Worm (Caenorhabditis elegans) whole organism, early embryonic: ENCODE measurements around the gene gst-39.

Source experiments
- B0310.2 ChIP-seq: sonication (generic microtip); optimal IDR thresholded peaks from 2 replicates; lab custom pipeline; 2016; ENCODE audit warnings: mild to moderate bottlenecking, missing genetic modification characterization, missing compliant biosample characterization
- aly-1 ChIP-seq: sonication (generic microtip); optimal IDR thresholded peaks from 2 replicates; lab custom pipeline; 2016; ENCODE audit warnings: missing genetic modification characterization, missing compliant biosample characterization
- ama-1 ChIP-seq: fragments of 150-350 bp; optimal IDR thresholded peaks from 2 replicates; lab custom pipeline; 2014
- ceh-13 ChIP-seq: fragments of 200-800 bp; sonication (Bioruptor generic); optimal IDR thresholded peaks from 2 replicates; lab custom pipeline; 2018; ENCODE audit warnings: mild to moderate bottlenecking, missing genetic modification characterization, missing compliant biosample characterization
- ceh-36 ChIP-seq: sonication (generic microtip); optimal IDR thresholded peaks from 2 replicates; lab custom pipeline; 2016; ENCODE audit warnings: missing genetic modification characterization, inconsistent platforms, missing compliant biosample characterization
- ets-7 ChIP-seq: sonication (generic microtip); optimal IDR thresholded peaks from 2 replicates; lab custom pipeline; 2016; ENCODE audit warnings: missing genotype, missing genetic modification characterization, missing compliant biosample characterization
- flt-1 ChIP-seq: fragments of 200-800 bp; sonication (Bioruptor generic); IDR thresholded peaks from 2 replicates; pipeline ENCODE4 v1.3.6; 2022; ENCODE audit warnings: missing genetic modification characterization, missing compliant biosample characterization
- hmg-4 ChIP-seq: fragments of 200-800 bp; sonication (Bioruptor generic); optimal IDR thresholded peaks from 2 replicates; lab custom pipeline; 2018; ENCODE audit warnings: mild to moderate bottlenecking, missing genetic modification characterization, missing compliant biosample characterization
- hnd-1 ChIP-seq: sonication (generic microtip); optimal IDR thresholded peaks from 2 replicates; lab custom pipeline; 2016; ENCODE audit warnings: missing genetic modification characterization, missing compliant biosample characterization
- scrt-1 ChIP-seq: fragments of 200-800 bp; sonication (Bioruptor generic); IDR thresholded peaks from 2 replicates; pipeline ENCODE4 v1.3.6; 2022; ENCODE audit warnings: missing genetic modification characterization, missing compliant biosample characterization
- tbx-11 ChIP-seq: fragments of 200-800 bp; sonication (Bioruptor generic); IDR thresholded peaks from 2 replicates; pipeline ENCODE4 v1.3.6; 2022; ENCODE audit warnings: missing genetic modification characterization, missing compliant biosample characterization
- tbx-37 ChIP-seq: fragments of 200-800 bp; sonication (Bioruptor generic); conservative IDR thresholded peaks from 2 replicates; pipeline ENCODE4 v1.3.6; 2022; ENCODE audit warnings: missing genetic modification reagents, missing genetic modification characterization, missing compliant biosample characterization
- tra-4 ChIP-seq: sonication (generic microtip); optimal IDR thresholded peaks from 2 replicates; lab custom pipeline; 2017; ENCODE audit warnings: missing genetic modification characterization, missing compliant biosample characterization

DNA sequence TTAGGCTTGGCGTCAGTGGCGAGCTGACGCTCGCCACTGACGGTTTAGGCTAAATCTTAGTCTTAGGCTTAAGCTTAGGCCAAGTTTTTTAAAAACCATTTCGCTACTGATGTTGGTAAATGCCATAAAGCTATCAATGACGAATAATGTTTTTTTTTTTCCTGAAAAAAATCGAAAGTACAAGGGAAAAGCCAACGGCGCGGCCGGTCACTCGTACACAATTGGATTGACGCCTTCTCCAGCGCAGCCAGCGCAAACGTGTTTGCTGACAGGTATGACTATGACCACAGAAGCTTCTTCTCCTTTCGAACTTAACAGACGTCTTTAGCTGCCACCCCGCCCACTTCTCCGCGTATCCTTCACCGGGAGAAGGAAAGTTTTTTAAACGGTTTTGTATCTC, 26.1 kb downstream of the gst-39 start, which contains the start of gene Y53F4B.27:
- TF ChIP-seq hmg-4 (GFP tag; lab: Kevin White, UChicago) (no peak), ama-1 (lab: Kevin White, UChicago) (no peak), B0310.2 (tag; lab: Kevin White, UChicago) (no peak), flt-1 (no peak), tbx-11 (GFP tag; lab: Robert Waterston, UW) (no peak), ceh-36 (tag; lab: Kevin White, UChicago) (no peak), hnd-1 (tag; lab: Kevin White, UChicago) (no peak), tbx-37 (GFP tag; lab: Robert Waterston, UW) (no peak), ets-7 (tag; lab: Kevin White, UChicago) (no peak), ceh-13 (no peak), aly-1 (tag; lab: Kevin White, UChicago) (no peak), tra-4 (tag; lab: Kevin White, UChicago) (no peak), scrt-1 (GFP tag; lab: Robert Waterston, UW) (no peak)
